Worm (Caenorhabditis elegans): Measurements from ENCODE around the gene F16B12.7.

The F16B12.7 gene

DNA sequence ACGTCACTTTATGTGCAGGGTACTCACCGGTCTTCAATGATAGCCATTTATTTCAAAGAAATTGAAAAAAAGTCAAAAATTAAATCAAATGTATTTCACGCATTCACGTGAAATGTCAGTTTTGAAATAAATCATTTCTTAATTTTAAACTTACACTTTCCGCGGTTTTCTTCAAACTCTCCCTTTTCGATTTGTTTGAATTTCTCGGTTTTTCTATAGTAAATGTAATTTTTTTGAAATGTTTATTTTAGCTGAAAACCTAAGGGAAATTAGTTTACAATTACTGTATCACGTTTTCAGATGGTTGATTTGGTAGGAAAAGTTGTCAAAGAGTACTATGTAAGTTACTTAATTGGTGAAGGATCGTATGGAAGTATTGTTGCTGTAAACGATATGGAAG lies at the start of gene F16B12.7:
Gene F16B12.7 (plus strand): TSS at position 301 of the 400 bp plus-strand sequence.
- no peak for TF ChIP-seq lin-13 (tag; optimal IDR thresholded peaks at IDR 0.05)
- no peak for TF ChIP-seq hlh-1 (tag; optimal IDR thresholded peaks at IDR 0.05)
- TF ChIP-seq nhr-2 (tag; optimal IDR thresholded peaks at IDR 0.05) = no peak
- TF ChIP-seq ceh-43 (GFP tag; optimal IDR thresholded peaks at IDR 0.05) = no peak
- no peak for TF ChIP-seq unc-39 (tag; optimal IDR thresholded peaks at IDR 0.05)
- TF ChIP-seq lsy-2 (tag; optimal IDR thresholded peaks at IDR 0.05) = no peak
- no peak for TF ChIP-seq elt-3 (tag; optimal IDR thresholded peaks at IDR 0.05)
- TF ChIP-seq nhr-76 (tag; optimal IDR thresholded peaks at IDR 0.05) = no peak
- no peak for TF ChIP-seq tbx-8 (GFP tag; optimal IDR thresholded peaks at IDR 0.05)
- TF ChIP-seq sptf-1 (tag; optimal IDR thresholded peaks at IDR 0.05) = no peak
- no peak for TF ChIP-seq sem-2 (GFP tag; optimal IDR thresholded peaks at IDR 0.05)
- TF ChIP-seq ces-1 (GFP tag; optimal IDR thresholded peaks at IDR 0.05) = no peak
- TF ChIP-seq zip-8 (tag; optimal IDR thresholded peaks at IDR 0.05) = no peak
- TF ChIP-seq mep-1 (tag; optimal IDR thresholded peaks at IDR 0.05) = no peak
- TF ChIP-seq nhr-237 (tag; optimal IDR thresholded peaks at IDR 0.05) = no peak
- TF ChIP-seq blmp-1 (tag; optimal IDR thresholded peaks at IDR 0.05) = no peak

ce11 chrX:14062771-14063170 lies 45.6 kb upstream of the F16B12.7 start:
- TF ChIP-seq ceh-43 (GFP tag; optimal IDR thresholded peaks at IDR 0.05) (no peak), elt-3 (tag; optimal IDR thresholded peaks at IDR 0.05) (no peak), sptf-1 (tag; optimal IDR thresholded peaks at IDR 0.05) (no peak), mep-1 (tag; optimal IDR thresholded peaks at IDR 0.05) (no peak), zip-8 (tag; optimal IDR thresholded peaks at IDR 0.05) (no peak), elt-1 (tag; optimal IDR thresholded peaks at IDR 0.05; ENCODE audit: borderline replicate concordance, insufficient read depth) (no peak), M03D4.4 (tag; optimal IDR thresholded peaks at IDR 0.05) (no peak), unc-62 (GFP tag; optimal IDR thresholded peaks at IDR 0.05) (no peak), blmp-1 (tag; optimal IDR thresholded peaks at IDR 0.05) (no peak), sem-2 (GFP tag; optimal IDR thresholded peaks at IDR 0.05) (no peak), ceh-39 (tag; optimal IDR thresholded peaks at IDR 0.05) (no peak), hlh-1 (tag; optimal IDR thresholded peaks at IDR 0.05) (no peak), nhr-76 (tag; optimal IDR thresholded peaks at IDR 0.05) (no peak), snpc-4 (tag; optimal IDR thresholded peaks at IDR 0.05) (no peak), unc-120 (tag; optimal IDR thresholded peaks at IDR 0.05; ENCODE audit: poor library complexity, severe bottlenecking) (no peak)

- TF ChIP-seq ham-2 (GFP tag; optimal IDR thresholded peaks at IDR 0.05) (peak; percentile 87), nhr-12 (tag; optimal IDR thresholded peaks at IDR 0.05) (no peak), ztf-11 (tag; optimal IDR thresholded peaks at IDR 0.05) (peak; percentile 58), nhr-28 (tag; optimal IDR thresholded peaks at IDR 0.05) (peak; percentile 64), pha-4 (tag; optimal IDR thresholded peaks at IDR 0.05) (peak; percentile 86), nhr-2 (tag; optimal IDR thresholded peaks at IDR 0.05) (no peak), zip-8 (tag; optimal IDR thresholded peaks at IDR 0.05) (peak; percentile 57), drap-1 (GFP tag; optimal IDR thresholded peaks at IDR 0.05) (peak; percentile 93), unc-62 (GFP tag; optimal IDR thresholded peaks at IDR 0.05) (peak; percentile 92), cnd-1 (tag; optimal IDR thresholded peaks at IDR 0.05) (peak; percentile 94), nhr-237 (tag; optimal IDR thresholded peaks at IDR 0.05) (peak; percentile 81), sptf-1 (tag; optimal IDR thresholded peaks at IDR 0.05) (peak; percentile 98), ceh-83 (GFP tag; optimal IDR thresholded peaks at IDR 0.05) (peak; percentile 97), ces-1 (GFP tag; optimal IDR thresholded peaks at IDR 0.05) (peak; percentile 67), ceh-39 (tag; optimal IDR thresholded peaks at IDR 0.05) (peak; percentile 61), blmp-1 (tag; optimal IDR thresholded peaks at IDR 0.05) (no peak), elt-3 (tag; optimal IDR thresholded peaks at IDR 0.05) (peak; percentile 56), mls-2 (tag; optimal IDR thresholded peaks at IDR 0.05) (peak; percentile 98), lin-32 (GFP tag; optimal IDR thresholded peaks at IDR 0.05) (peak; percentile 89), ceh-43 (GFP tag; optimal IDR thresholded peaks at IDR 0.05) (peak; percentile 91), unc-39 (tag; optimal IDR thresholded peaks at IDR 0.05) (peak; percentile 37), lin-13 (tag; optimal IDR thresholded peaks at IDR 0.05) (peak; percentile 61), nhr-76 (tag; optimal IDR thresholded peaks at IDR 0.05) (no peak), elt-1 (tag; optimal IDR thresholded peaks at IDR 0.05; ENCODE audit: borderline replicate concordance, insufficient read depth) (no peak), sem-2 (GFP tag; optimal IDR thresholded peaks at IDR 0.05) (peak; percentile 89), flh-1 (GFP tag; optimal IDR thresholded peaks at IDR 0.05) (peak; percentile 80), mab-5 (tag; optimal IDR thresholded peaks at IDR 0.05) (peak; percentile 34), bed-3 (GFP tag; optimal IDR thresholded peaks at IDR 0.05) (peak; percentile 89), hlh-1 (tag; optimal IDR thresholded peaks at IDR 0.05) (peak; percentile 74), snpc-4 (tag; optimal IDR thresholded peaks at IDR 0.05) (no peak), unc-120 (tag; optimal IDR thresholded peaks at IDR 0.05; ENCODE audit: poor library complexity, severe bottlenecking) (peak; percentile 97), tbx-8 (GFP tag; optimal IDR thresholded peaks at IDR 0.05) (peak; percentile 95), lsy-2 (tag; optimal IDR thresholded peaks at IDR 0.05) (peak; percentile 43), M03D4.4 (tag; optimal IDR thresholded peaks at IDR 0.05) (peak; percentile 96), mep-1 (tag; optimal IDR thresholded peaks at IDR 0.05) (peak; percentile 82)
Observed at ce11 chrX:14063830-14064229, 44.5 kb upstream of the F16B12.7 start.
